Worm (Caenorhabditis elegans): ENCODE measurements around the gene T05B4.9.

- TF ChIP-seq zip-8 (tag; optimal IDR thresholded peaks at IDR 0.05) (no peak), unc-39 (tag; optimal IDR thresholded peaks at IDR 0.05) (no peak), unc-62 (GFP tag; optimal IDR thresholded peaks at IDR 0.05) (no peak), nhr-237 (tag; optimal IDR thresholded peaks at IDR 0.05) (no peak), ztf-11 (tag; optimal IDR thresholded peaks at IDR 0.05) (no peak), elt-1 (tag; optimal IDR thresholded peaks at IDR 0.05; ENCODE audit: borderline replicate concordance, insufficient read depth) (no peak), nhr-12 (tag; optimal IDR thresholded peaks at IDR 0.05) (no peak), mls-2 (tag; optimal IDR thresholded peaks at IDR 0.05) (no peak)
Observed at ce11 chrV:4129604-4130003, 11.4 kb upstream of the T05B4.9 start, which contains the start of gene phat-4.

All from whole organism, mixed stage, embryonic.